Fruit fly (Drosophila melanogaster) whole organism, embryonic: ENCODE results near the gene Syt12.
A peak's percentile ranks its signal among the peaks of the same experiment; 100 is the strongest.

Source experiments
- Aef1 ChIP-seq: fragments of 200-800 bp; sonication (Bioruptor generic); IDR thresholded peaks from 3 replicates; pipeline ENCODE4 v1.3.6; 2022; ENCODE audit warnings: missing biosample characterization, missing genetic modification characterization
- Antp ChIP-seq: fragments of 200-800 bp; sonication (Bioruptor generic); optimal IDR thresholded peaks from 3 replicates; lab custom pipeline; 2016; ENCODE audit warnings: missing biosample characterization, missing genetic modification characterization
- Bgb ChIP-seq: fragments of 200-800 bp; sonication (Bioruptor generic); IDR thresholded peaks from 2 replicates; pipeline ENCODE4 v1.3.6; 2022; ENCODE audit warnings: missing biosample characterization, missing genetic modification characterization; ENCODE audit not compliant: partially characterized antibody
- CG10267 ChIP-seq: fragments of 200-800 bp; sonication (Bioruptor generic); optimal IDR thresholded peaks from 2 replicates; lab custom pipeline; 2018; ENCODE audit warnings: missing biosample characterization, mild to moderate bottlenecking, missing genetic modification characterization, moderate library complexity
- CG11456 ChIP-seq: fragments of 200-800 bp; sonication (Bioruptor generic); IDR thresholded peaks from 3 replicates; pipeline ENCODE4 v1.3.6; 2022; ENCODE audit warnings: missing biosample characterization, missing genetic modification characterization
- CG1233 ChIP-seq: fragments of 200-800 bp; sonication (Bioruptor generic); optimal IDR thresholded peaks from 4 replicates; lab custom pipeline; 2018; ENCODE audit warnings: missing biosample characterization, mild to moderate bottlenecking, missing genetic modification characterization
- CG13287 ChIP-seq: fragments of 200-800 bp; sonication (Bioruptor generic); IDR thresholded peaks from 2 replicates; pipeline ENCODE4 v1.3.6; 2022; ENCODE audit warnings: missing biosample characterization, missing genetic modification characterization; ENCODE audit not compliant: partially characterized antibody
- CG13624 ChIP-seq: fragments of 200-800 bp; sonication (Bioruptor generic); optimal IDR thresholded peaks from 2 replicates; lab custom pipeline; 2016; ENCODE audit warnings: missing biosample characterization, missing genetic modification characterization
- CG13894 ChIP-seq: fragments of 200-800 bp; sonication (Bioruptor generic); optimal IDR thresholded peaks from 3 replicates; lab custom pipeline; 2018; ENCODE audit warnings: missing biosample characterization, mild to moderate bottlenecking, missing genetic modification characterization, moderate library complexity
- CG14710 ChIP-seq: fragments of 200-800 bp; sonication (Bioruptor generic); optimal IDR thresholded peaks from 3 replicates; lab custom pipeline; 2019; ENCODE audit warnings: missing biosample characterization, mild to moderate bottlenecking, missing genetic modification characterization, moderate library complexity
- CG14965 ChIP-seq: fragments of 200-800 bp; sonication (Bioruptor generic); optimal IDR thresholded peaks from 2 replicates; lab custom pipeline; 2016; ENCODE audit warnings: missing biosample characterization, missing genetic modification characterization, borderline replicate concordance
- CG18764 ChIP-seq: fragments of 200-800 bp; sonication (Bioruptor generic); optimal IDR thresholded peaks from 3 replicates; lab custom pipeline; 2016; ENCODE audit warnings: missing biosample characterization, missing genetic modification characterization
- CG2129 ChIP-seq: fragments of 200-800 bp; sonication (Bioruptor generic); IDR thresholded peaks from 2 replicates; pipeline ENCODE4 v1.3.6; 2022; ENCODE audit warnings: missing biosample characterization, missing genetic modification characterization; ENCODE audit not compliant: partially characterized antibody
- CG2199 ChIP-seq: fragments of 200-800 bp; sonication (Bioruptor generic); IDR thresholded peaks from 3 replicates; pipeline ENCODE4 v1.3.6; 2022; ENCODE audit warnings: missing biosample characterization, missing genetic modification characterization
- CG2678 ChIP-seq: fragments of 200-800 bp; sonication (Bioruptor generic); optimal IDR thresholded peaks from 3 replicates; lab custom pipeline; 2019; ENCODE audit warnings: missing biosample characterization, mild to moderate bottlenecking, missing genetic modification characterization, moderate library complexity
- CG3163 ChIP-seq: fragments of 200-800 bp; sonication (Bioruptor generic); optimal IDR thresholded peaks from 3 replicates; lab custom pipeline; 2016; ENCODE audit warnings: missing biosample characterization, missing genetic modification characterization
- CG34422 ChIP-seq: fragments of 200-800 bp; sonication (Bioruptor generic); IDR thresholded peaks from 3 replicates; pipeline ENCODE4 v1.3.6; 2022; ENCODE audit warnings: missing biosample characterization, missing genetic modification characterization
- CG4328 ChIP-seq: fragments of 200-800 bp; sonication (Bioruptor generic); optimal IDR thresholded peaks from 3 replicates; lab custom pipeline; 2017; ENCODE audit warnings: missing biosample characterization, missing genetic modification reagents, missing genetic modification characterization
- CG4617 ChIP-seq: fragments of 200-800 bp; sonication (Bioruptor generic); optimal IDR thresholded peaks from 3 replicates; lab custom pipeline; 2016; ENCODE audit warnings: missing biosample characterization, missing genetic modification characterization, borderline replicate concordance
- CG7556 ChIP-seq: fragments of 200-800 bp; sonication (Bioruptor generic); optimal IDR thresholded peaks from 2 replicates; lab custom pipeline; 2017; ENCODE audit warnings: missing biosample characterization, mild to moderate bottlenecking, missing genetic modification characterization
- CG9727 ChIP-seq: fragments of 200-800 bp; sonication (Bioruptor generic); optimal IDR thresholded peaks from 3 replicates; lab custom pipeline; 2017; ENCODE audit warnings: missing biosample characterization, mild to moderate bottlenecking, missing genetic modification characterization
- D19A ChIP-seq: fragments of 200-800 bp; optimal IDR thresholded peaks from 3 replicates; lab custom pipeline; 2019; ENCODE audit warnings: missing biosample characterization, mild to moderate bottlenecking, missing genetic modification characterization, moderate library complexity
- Dad ChIP-seq: fragments of 200-800 bp; sonication (Bioruptor generic); optimal IDR thresholded peaks from 3 replicates; lab custom pipeline; 2016; ENCODE audit warnings: missing biosample characterization, missing genetic modification characterization
- Dbx ChIP-seq: fragments of 200-800 bp; sonication (Bioruptor generic); IDR thresholded peaks from 3 replicates; pipeline ENCODE4 v1.3.6; 2022; ENCODE audit warnings: missing biosample characterization, missing genetic modification characterization
- Deaf1 ChIP-seq: fragments of 200-800 bp; optimal IDR thresholded peaks from 3 replicates; lab custom pipeline; 2019; ENCODE audit warnings: missing biosample characterization, mild to moderate bottlenecking, missing genetic modification characterization, moderate library complexity
- Fer2 ChIP-seq: fragments of 200-800 bp; sonication (Bioruptor generic); optimal IDR thresholded peaks from 2 replicates; lab custom pipeline; 2018; ENCODE audit warnings: missing biosample characterization, mild to moderate bottlenecking, missing genetic modification characterization, moderate library complexity
- HLHmδ ChIP-seq: fragments of 200-800 bp; sonication (Bioruptor generic); optimal IDR thresholded peaks from 2 replicates; lab custom pipeline; 2018; ENCODE audit warnings: missing biosample characterization, mild to moderate bottlenecking, missing genetic modification characterization, moderate library complexity
- Lhr ChIP-seq: fragments of 200-800 bp; sonication (Bioruptor generic); optimal IDR thresholded peaks from 3 replicates; lab custom pipeline; 2017; ENCODE audit warnings: mild to moderate bottlenecking, missing biosample characterization, missing genetic modification reagents, missing genetic modification characterization
- MBD-R2 ChIP-seq: fragments of 200-800 bp; sonication (Bioruptor generic); IDR thresholded peaks from 2 replicates; pipeline ENCODE4 v1.3.6; 2022; ENCODE audit warnings: missing biosample characterization, missing genetic modification characterization
- Mrtf ChIP-seq: fragments of 200-800 bp; sonication (Bioruptor generic); IDR thresholded peaks from 3 replicates; pipeline ENCODE4 v1.3.6; 2022; ENCODE audit warnings: missing biosample characterization, missing genetic modification characterization
- Myb ChIP-seq: fragments of 200-800 bp; sonication (Bioruptor generic); optimal IDR thresholded peaks from 2 replicates; lab custom pipeline; 2016; ENCODE audit warnings: missing biosample characterization, missing genetic modification characterization
- YL-1 ChIP-seq: fragments of 200-800 bp; sonication (Bioruptor generic); optimal IDR thresholded peaks from 3 replicates; lab custom pipeline; 2017; ENCODE audit warnings: missing biosample characterization, mild to moderate bottlenecking, missing genetic modification characterization
- ash1 ChIP-seq: fragments of 200-800 bp; sonication (Bioruptor generic); optimal IDR thresholded peaks from 2 replicates; lab custom pipeline; 2018; ENCODE audit warnings: missing biosample characterization, mild to moderate bottlenecking, missing genetic modification characterization
- dpn ChIP-seq, 2 experiments: fragments of 200-800 bp; sonication (Bioruptor generic); optimal IDR thresholded peaks; 3 replicates each; lab custom pipeline; 2016; ENCODE audit warnings: missing biosample characterization in 2 of 2, missing genetic modification characterization in 2 of 2
- fu2 ChIP-seq: fragments of 200-800 bp; sonication (Bioruptor generic); optimal IDR thresholded peaks from 2 replicates; lab custom pipeline; 2016; ENCODE audit warnings: missing biosample characterization, missing genetic modification characterization
- gro ChIP-seq: fragments of 200-800 bp; sonication (Bioruptor generic); optimal IDR thresholded peaks from 2 replicates; lab custom pipeline; 2016; ENCODE audit warnings: missing biosample characterization, missing genetic modification characterization
- odd ChIP-seq: fragments of 200-800 bp; sonication (Bioruptor generic); optimal IDR thresholded peaks from 2 replicates; lab custom pipeline; 2017; ENCODE audit warnings: missing biosample characterization, mild to moderate bottlenecking, missing genetic modification characterization
- onecut ChIP-seq: fragments of 200-800 bp; sonication (Bioruptor generic); IDR thresholded peaks from 2 replicates; pipeline ENCODE4 v1.3.6; 2022; ENCODE audit warnings: missing biosample characterization, missing genetic modification characterization
- pan ChIP-seq, 4 experiments: fragments of >200 bp in 3 of 4; fragments of 200-800 bp in 1 of 4; sonication (Bioruptor generic) in 1 of 4; optimal IDR thresholded peaks in 3 of 4; IDR thresholded peaks in 1 of 4; 2 replicates each; pipeline versions ENCODE4 v1.3.6 to Lab custom; 2017 to 2022; ENCODE audit warnings: missing biosample characterization in 2 of 4, missing genetic modification characterization in 2 of 4, mixed read lengths in 1 of 4
- pfk ChIP-seq: fragments of 200-800 bp; sonication (Bioruptor generic); optimal IDR thresholded peaks from 2 replicates; lab custom pipeline; 2018; ENCODE audit warnings: missing biosample characterization, mild to moderate bottlenecking, missing genetic modification characterization, moderate library complexity
- pum ChIP-seq: fragments of 200-800 bp; sonication (Bioruptor generic); optimal IDR thresholded peaks from 2 replicates; lab custom pipeline; 2016; ENCODE audit warnings: missing biosample characterization, missing genetic modification characterization
- salm ChIP-seq: fragments of 200-800 bp; sonication (Bioruptor generic); optimal IDR thresholded peaks from 2 replicates; lab custom pipeline; 2018; ENCODE audit warnings: missing biosample characterization, mild to moderate bottlenecking, missing genetic modification characterization
- seq ChIP-seq: fragments of 200-800 bp; sonication (Bioruptor generic); IDR thresholded peaks from 2 replicates; pipeline ENCODE4 v1.3.6; 2022; ENCODE audit warnings: missing biosample characterization, missing genetic modification characterization
- sob ChIP-seq: fragments of 200-800 bp; sonication (Bioruptor generic); IDR thresholded peaks from 2 replicates; pipeline ENCODE4 v1.3.6; 2022; ENCODE audit warnings: missing biosample characterization, missing genetic modification characterization
- sug ChIP-seq: fragments of 200-800 bp; optimal IDR thresholded peaks from 2 replicates; lab custom pipeline; 2019; ENCODE audit warnings: missing biosample characterization, mild to moderate bottlenecking, missing genetic modification characterization, moderate library complexity
- twi ChIP-seq: fragments of 200-800 bp; optimal IDR thresholded peaks from 2 replicates; lab custom pipeline; 2019; ENCODE audit warnings: missing biosample characterization, mild to moderate bottlenecking, missing genetic modification characterization, moderate library complexity
- vvl ChIP-seq: fragments of 200-800 bp; sonication (Bioruptor generic); IDR thresholded peaks from 2 replicates; pipeline ENCODE4 v1.3.6; 2022; ENCODE audit warnings: missing biosample characterization, missing genetic modification characterization
- yki ChIP-seq: fragments of >200 bp; optimal IDR thresholded peaks from 3 replicates; lab custom pipeline; 2018
- zen ChIP-seq: fragments of 200-800 bp; sonication (Bioruptor generic); optimal IDR thresholded peaks from 3 replicates; lab custom pipeline; 2018; ENCODE audit warnings: missing biosample characterization, mild to moderate bottlenecking, missing genetic modification characterization, moderate library complexity

The Syt12 gene

dm6 chrX:13412941-13413613, 54.0 kb downstream of the Syt12 start, which contains the start of the genes CG1998 and Set2 (continued):
- TF ChIP-seq CG14965 (GFP tag; lab: Kevin White, UChicago) (no peak), CG10267 (tag; lab: Kevin White, UChicago) (peak; percentile 93), YL-1 (GFP tag; lab: Kevin White, UChicago) (peak; percentile 83), CG4328 (GFP tag; lab: Kevin White, UChicago) (no peak), CG3163 (GFP tag; lab: Kevin White, UChicago) (no peak), CG18764 (GFP tag; lab: Kevin White, UChicago) (no peak), sug (tag; lab: Kevin White, UChicago) (no peak), Fer2 (no peak), fu2 (GFP tag; lab: Kevin White, UChicago) (peak; percentile 13), Deaf1 (peak; percentile 45), onecut (GFP tag; lab: Robert Waterston, UW) (peak; percentile 90), pan (optimal IDR thresholded peaks at IDR 0.05; lab: Kevin White, UChicago) (no peak), pan (GFP tag; optimal IDR thresholded peaks at IDR 0.05 in 1 of 2, IDR thresholded peaks at IDR 0.05 in 1 of 2) (peak in 1 of 2 experiments; percentile 34), CG14710 (tag; lab: Kevin White, UChicago) (peak; percentile 81), gro (GFP tag; lab: Kevin White, UChicago) (peak; percentile 68), CG13894 (peak; percentile 51), Antp (GFP tag; lab: Kevin White, UChicago) (peak; percentile 26), ash1 (GFP tag; lab: Kevin White, UChicago) (no peak), odd (GFP tag; lab: Kevin White, UChicago) (no peak), CG13624 (GFP tag; lab: Kevin White, UChicago) (peak; percentile 57), Myb (GFP tag; lab: Kevin White, UChicago) (peak; percentile 90), MBD-R2 (peak; percentile 90), seq (GFP tag; lab: Robert Waterston, UW) (no peak), salm (tag; lab: Kevin White, UChicago) (peak; percentile 8), vvl (GFP tag; lab: Robert Waterston, UW) (peak; percentile 44), CG1233 (GFP tag; lab: Kevin White, UChicago) (peak; percentile 3), Bgb (peak; percentile 54; the same call in 1 of the 2 replicates), CG7556 (GFP tag; lab: Kevin White, UChicago) (no peak), CG9727 (peak; percentile 28), Mrtf (GFP tag; lab: Robert Waterston, UW) (no peak), D19A (tag; lab: Kevin White, UChicago) (no peak), Dbx (GFP tag; lab: Robert Waterston, UW) (peak; percentile 38; the same call in 1 of the 3 replicates), pum (GFP tag; lab: Kevin White, UChicago) (no peak), CG13287 (GFP tag; lab: Robert Waterston, UW) (peak; percentile 63; the same call in 1 of the 2 replicates), twi (tag; lab: Kevin White, UChicago) (no peak), zen (tag; lab: Kevin White, UChicago) (peak; percentile 17), CG11456 (GFP tag; lab: Robert Waterston, UW) (0 out of 3 replicates have a peak, but pooled peaks have one; percentile 59), CG34422 (GFP tag; lab: Robert Waterston, UW) (peak; percentile 63; the same call in 2 of the 3 replicates), CG2678 (tag; lab: Kevin White, UChicago) (no peak), HLHmδ (peak; percentile 26), Dad (GFP tag; lab: Kevin White, UChicago) (peak; percentile 38), CG2199 (GFP tag; lab: Robert Waterston, UW) (peak; percentile 44; the same call in 1 of the 3 replicates), Aef1 (GFP tag; lab: Robert Waterston, UW) (0 out of 3 replicates have a peak, but pooled peaks have one; percentile 10), dpn (GFP tag; optimal IDR thresholded peaks at IDR 0.05; lab: Kevin White, UChicago) (peak in 1 of 2 experiments; percentile 47), CG4617 (GFP tag; lab: Kevin White, UChicago) (peak; percentile 56), sob (peak; percentile 65), pfk (GFP tag; lab: Kevin White, UChicago) (peak; percentile 34), Lhr (GFP tag; lab: Kevin White, UChicago) (peak; percentile 91), yki (no peak), CG2129 (GFP tag; lab: Robert Waterston, UW) (no peak)
